Fruit fly (Drosophila melanogaster) whole organism, wandering third instar larva: ENCODE measurements around the gene CG15597.

Experiments used
- Abd-B ChIP-seq: fragments of >200 bp; optimal IDR thresholded peaks from 2 replicates; lab custom pipeline; 2017; ENCODE audit warnings: missing biosample characterization, missing genetic modification characterization
- Dfd ChIP-seq: fragments of >200 bp; optimal IDR thresholded peaks from 2 replicates; lab custom pipeline; 2017; ENCODE audit warnings: missing biosample characterization, missing genetic modification characterization
- Dif ChIP-seq: fragments of 200-275, 200-300 bp; sonication (Bioruptor generic); optimal IDR thresholded peaks from 2 replicates; lab custom pipeline; 2018; ENCODE audit warnings: missing biosample characterization, missing genetic modification characterization; ENCODE audit not compliant: partially characterized antibody
- Hr78 ChIP-seq: fragments of >200 bp; optimal IDR thresholded peaks from 2 replicates; lab custom pipeline; 2017; ENCODE audit warnings: missing biosample characterization, missing genetic modification characterization
- Hr83 ChIP-seq: fragments of 200-300 bp; sonication (Bioruptor generic); optimal IDR thresholded peaks from 2 replicates; lab custom pipeline; 2016; ENCODE audit warnings: missing biosample characterization, mild to moderate bottlenecking, missing genetic modification characterization, moderate library complexity; ENCODE audit not compliant: poor library complexity, severe bottlenecking
- Jra ChIP-seq: sonication (Bioruptor generic); optimal IDR thresholded peaks from 2 replicates; lab custom pipeline; 2016; ENCODE audit warnings: missing biosample characterization, missing genetic modification characterization
- OdsH ChIP-seq: fragments of 200-800 bp; sonication (Bioruptor generic); optimal IDR thresholded peaks from 2 replicates; lab custom pipeline; 2016; ENCODE audit warnings: missing biosample characterization, mild to moderate bottlenecking, missing genetic modification characterization
- fru ChIP-seq: fragments of 200-800 bp; sonication (Bioruptor generic); optimal IDR thresholded peaks from 3 replicates; lab custom pipeline; 2016; ENCODE audit warnings: missing biosample characterization, mild to moderate bottlenecking, missing genetic modification characterization
- lola ChIP-seq: fragments of >200 bp; optimal IDR thresholded peaks from 2 replicates; lab custom pipeline; 2017; ENCODE audit warnings: missing biosample characterization, missing genetic modification characterization
- pan ChIP-seq: fragments of >200 bp; optimal IDR thresholded peaks from 2 replicates; lab custom pipeline; 2017
- psq ChIP-seq: fragments of 200-800 bp; sonication (Bioruptor generic); optimal IDR thresholded peaks from 3 replicates; lab custom pipeline; 2017; ENCODE audit warnings: missing biosample characterization, mild to moderate bottlenecking, missing genetic modification characterization, moderate library complexity
- usp ChIP-seq: fragments of >200 bp; optimal IDR thresholded peaks from 2 replicates; lab custom pipeline; 2017; ENCODE audit warnings: missing biosample characterization, missing genetic modification characterization
- woc ChIP-seq: sonication (Bioruptor generic); optimal IDR thresholded peaks from 2 replicates; lab custom pipeline; 2016; ENCODE audit warnings: missing biosample characterization, mild to moderate bottlenecking, missing genetic modification characterization

DNA sequence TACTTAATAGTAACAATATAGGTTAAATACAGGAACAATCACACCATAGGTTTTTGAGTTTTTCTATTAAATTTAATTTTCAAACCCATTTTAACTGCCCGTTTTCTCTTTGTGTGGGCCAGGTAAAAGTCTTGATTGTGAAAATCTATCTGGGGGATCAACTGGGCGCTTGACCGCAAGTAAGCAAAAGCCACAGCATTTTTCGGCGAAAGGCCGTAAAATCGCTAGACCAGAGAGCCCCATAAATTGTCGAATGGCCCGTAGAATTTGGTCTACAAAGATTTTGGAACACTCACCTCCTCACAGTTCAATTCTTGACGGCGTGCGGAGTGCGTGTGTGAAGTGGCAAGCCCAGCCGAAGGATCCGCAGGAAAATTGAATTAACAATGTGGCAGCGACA is 2.4 kb upstream of the CG15597 start, which contains the start of gene CG15594:
- TF ChIP-seq psq (GFP tag; lab: Kevin White, UChicago) (no peak), fru (no peak), lola (GFP tag; lab: Kevin White, UChicago) (no peak), usp (GFP tag; lab: Kevin White, UChicago) (no peak), Dfd (GFP tag; lab: Kevin White, UChicago) (no peak), woc (no peak), Jra (no peak), Dif (GFP tag; lab: Kevin White, UChicago) (no peak), pan (no peak), Abd-B (no peak), OdsH (GFP tag; lab: Kevin White, UChicago) (no peak), Hr83 (GFP tag; lab: Kevin White, UChicago) (no peak), Hr78 (GFP tag; lab: Kevin White, UChicago) (no peak)
